Worm (Caenorhabditis elegans) whole organism, mixed stage, embryonic: ENCODE results near the gene mig-18.
A peak's percentile ranks its signal among the peaks of the same experiment; 100 is the strongest.

Source experiments
- M03D4.4 ChIP-seq: sonication (generic microtip); optimal IDR thresholded peaks from 2 replicates; lab custom pipeline; 2017; ENCODE audit warnings: mild to moderate bottlenecking, missing genetic modification characterization, missing compliant biosample characterization
- bed-3 ChIP-seq: fragments of 200-800 bp; sonication (Bioruptor generic); optimal IDR thresholded peaks from 3 replicates; lab custom pipeline; 2018; ENCODE audit warnings: mild to moderate bottlenecking, missing genetic modification characterization, moderate library complexity, missing compliant biosample characterization
- ceh-43 ChIP-seq: fragments of 200-800 bp; sonication (Bioruptor generic); optimal IDR thresholded peaks from 2 replicates; lab custom pipeline; 2018; ENCODE audit warnings: mild to moderate bottlenecking, missing genetic modification characterization, moderate library complexity, missing compliant biosample characterization
- ceh-83 ChIP-seq: fragments of 200-800 bp; sonication (Bioruptor generic); optimal IDR thresholded peaks from 2 replicates; lab custom pipeline; 2018; ENCODE audit warnings: mild to moderate bottlenecking, missing genetic modification characterization, missing compliant biosample characterization
- ces-1 ChIP-seq: fragments of 150-350 bp; optimal IDR thresholded peaks from 2 replicates; lab custom pipeline; 2014; ENCODE audit warnings: missing biosample characterization, missing genetic modification reagents, missing genetic modification characterization
- cnd-1 ChIP-seq: fragments of 200-800 bp; sonication (Bioruptor generic); optimal IDR thresholded peaks from 2 replicates; lab custom pipeline; 2018; ENCODE audit warnings: mild to moderate bottlenecking, missing genetic modification characterization, missing compliant biosample characterization
- drap-1 ChIP-seq: fragments of 200-800 bp; sonication (Bioruptor generic); optimal IDR thresholded peaks from 3 replicates; lab custom pipeline; 2018; ENCODE audit warnings: mild to moderate bottlenecking, missing genetic modification characterization, missing compliant biosample characterization
- flh-1 ChIP-seq: fragments of 200-800 bp; sonication (Bioruptor generic); optimal IDR thresholded peaks from 2 replicates; lab custom pipeline; 2018; ENCODE audit warnings: mild to moderate bottlenecking, missing genetic modification characterization, moderate library complexity, missing compliant biosample characterization
- hlh-1 ChIP-seq: fragments of 150-350 bp; optimal IDR thresholded peaks from 2 replicates; lab custom pipeline; 2014; ENCODE audit warnings: missing biosample characterization, missing genetic modification reagents, missing genetic modification characterization
- lin-13 ChIP-seq: fragments of 150-350 bp; optimal IDR thresholded peaks from 2 replicates; lab custom pipeline; 2014; ENCODE audit warnings: missing biosample characterization, missing genetic modification characterization
- lin-32 ChIP-seq: fragments of 200-800 bp; sonication (Bioruptor generic); optimal IDR thresholded peaks from 2 replicates; lab custom pipeline; 2018; ENCODE audit warnings: mild to moderate bottlenecking, missing genetic modification characterization, missing compliant biosample characterization
- lsy-2 ChIP-seq: fragments of 150-350 bp; optimal IDR thresholded peaks from 2 replicates; lab custom pipeline; 2014; ENCODE audit warnings: missing biosample characterization, missing genetic modification characterization
- mab-5 ChIP-seq: fragments of 150-350 bp; optimal IDR thresholded peaks from 2 replicates; lab custom pipeline; 2014; ENCODE audit warnings: missing biosample characterization, missing genetic modification characterization
- mep-1 ChIP-seq: fragments of 150-350 bp; optimal IDR thresholded peaks from 2 replicates; lab custom pipeline; 2017; ENCODE audit warnings: missing biosample characterization, missing genetic modification reagents, missing genetic modification characterization, inconsistent platforms
- mls-2 ChIP-seq: sonication (generic microtip); optimal IDR thresholded peaks from 2 replicates; lab custom pipeline; 2016; ENCODE audit warnings: mild to moderate bottlenecking, missing genetic modification characterization, moderate library complexity, missing compliant biosample characterization
- nhr-2 ChIP-seq: fragments of 150-350 bp; optimal IDR thresholded peaks from 2 replicates; lab custom pipeline; 2014; ENCODE audit warnings: missing biosample characterization, missing genetic modification characterization
- nhr-237 ChIP-seq: fragments of 150-350 bp; optimal IDR thresholded peaks from 2 replicates; lab custom pipeline; 2014; ENCODE audit warnings: missing biosample characterization, missing genetic modification characterization
- nhr-28 ChIP-seq: fragments of 150-350 bp; optimal IDR thresholded peaks from 2 replicates; lab custom pipeline; 2014; ENCODE audit warnings: missing biosample characterization, missing genetic modification characterization
- nhr-76 ChIP-seq: sonication (generic microtip); optimal IDR thresholded peaks from 2 replicates; lab custom pipeline; 2017; ENCODE audit warnings: missing biosample characterization, missing genetic modification characterization
- pha-4 ChIP-seq: fragments of 150-350 bp; optimal IDR thresholded peaks from 2 replicates; lab custom pipeline; 2018; ENCODE audit warnings: missing biosample characterization, missing genetic modification reagents, missing genetic modification characterization
- sem-2 ChIP-seq: fragments of 200-800 bp; sonication (Bioruptor generic); optimal IDR thresholded peaks from 2 replicates; lab custom pipeline; 2018; ENCODE audit warnings: mild to moderate bottlenecking, missing genetic modification characterization, missing compliant biosample characterization
- snpc-4 ChIP-seq: fragments of 150-350 bp; optimal IDR thresholded peaks from 2 replicates; lab custom pipeline; 2014; ENCODE audit warnings: missing biosample characterization, missing genetic modification characterization
- tbx-8 ChIP-seq: fragments of 200-800 bp; sonication (Bioruptor generic); optimal IDR thresholded peaks from 2 replicates; lab custom pipeline; 2018; ENCODE audit warnings: mild to moderate bottlenecking, missing genetic modification characterization, moderate library complexity, missing compliant biosample characterization
- unc-120 ChIP-seq: sonication (generic microtip); optimal IDR thresholded peaks from 2 replicates; lab custom pipeline; 2017; ENCODE audit warnings: missing genetic modification characterization, missing compliant biosample characterization; ENCODE audit not compliant: poor library complexity, severe bottlenecking
- unc-39 ChIP-seq: fragments of 150-350 bp; optimal IDR thresholded peaks from 2 replicates; lab custom pipeline; 2014; ENCODE audit warnings: missing biosample characterization, missing genetic modification characterization
- unc-62 ChIP-seq: fragments of 150-350 bp; optimal IDR thresholded peaks from 2 replicates; lab custom pipeline; 2014; ENCODE audit warnings: missing biosample characterization, missing genetic modification reagents, missing genetic modification characterization
- zip-8 ChIP-seq: fragments of 150-350 bp; optimal IDR thresholded peaks from 2 replicates; lab custom pipeline; 2014; ENCODE audit warnings: missing biosample characterization, missing genetic modification characterization
- ztf-11 ChIP-seq: fragments of 150-350 bp; optimal IDR thresholded peaks from 2 replicates; lab custom pipeline; 2014; ENCODE audit warnings: missing biosample characterization, missing genetic modification characterization

mig-18 gene

DNA sequence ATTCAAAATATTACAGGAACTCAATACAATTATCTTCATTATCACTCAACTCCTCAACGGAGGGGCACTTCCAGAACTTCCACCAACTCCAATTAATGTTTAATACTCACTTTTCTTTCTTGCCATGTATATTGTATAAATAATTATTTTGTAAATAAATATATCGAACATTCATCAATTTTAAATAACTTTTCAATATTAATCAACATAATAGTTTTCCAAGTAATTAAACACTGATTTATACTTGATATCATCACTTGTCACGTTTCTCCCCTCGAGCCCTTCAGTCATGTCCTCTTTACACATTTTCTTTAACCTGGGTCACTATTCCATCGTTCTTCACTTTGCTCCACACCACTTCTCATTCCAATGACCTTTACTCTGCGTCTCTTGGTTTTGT lies at the start of gene mig-18:
Gene mig-18 (plus strand): TSS at position 301 of the 400 bp plus-strand sequence.
- TF ChIP-seq nhr-2 = no peak
- TF ChIP-seq, all 35 proteins: peak for 0

DNA sequence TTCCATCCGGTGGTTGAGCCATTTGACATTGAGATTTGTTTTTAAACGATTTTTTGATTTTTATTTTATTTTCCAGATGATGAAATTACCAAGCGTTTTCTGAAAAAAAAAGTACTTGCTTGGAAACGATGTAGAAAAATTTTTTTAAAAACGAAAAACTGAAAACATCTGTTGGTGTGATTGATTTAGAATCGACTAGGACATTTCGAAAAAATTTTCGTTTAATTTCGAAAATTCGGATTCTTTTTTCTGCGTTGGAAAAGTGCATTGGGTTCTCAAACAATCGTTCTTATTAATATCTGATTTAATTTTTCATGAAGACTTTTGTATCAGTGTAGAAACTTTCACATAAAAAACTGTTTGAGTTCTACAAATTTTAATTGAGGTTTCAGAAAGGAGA lies 43.8 kb upstream of the mig-18 start, which contains the start of gene F53A2.9:
Gene F53A2.9 (minus strand): TSS at position 101 of the 400 bp plus-strand sequence.
- TF ChIP-seq sem-2 (GFP tag; lab: Kevin White, UChicago) (no peak), ceh-43 (GFP tag; lab: Kevin White, UChicago) (no peak), nhr-28 (no peak)

DNA sequence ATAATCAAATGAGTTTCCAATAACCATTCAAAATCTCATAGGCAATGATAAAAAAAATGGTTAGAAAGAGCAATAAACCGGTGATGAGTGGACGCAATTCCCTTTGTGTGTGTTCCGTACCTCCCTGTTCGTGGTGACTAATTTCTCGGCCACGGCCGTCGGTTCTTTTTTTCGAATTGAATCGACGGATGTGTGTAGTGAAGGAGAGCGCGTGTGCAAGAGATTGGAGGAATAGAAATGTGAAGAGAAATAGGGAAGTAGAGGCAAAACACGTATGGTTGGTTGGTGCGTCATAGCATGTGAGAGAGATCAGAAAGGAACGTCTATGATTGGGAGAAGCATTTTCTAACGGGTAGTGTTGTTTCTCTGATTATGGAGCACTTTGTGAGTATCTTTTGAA lies 43.2 kb upstream of the mig-18 start:
- TF ChIP-seq M03D4.4 (tag; lab: Kevin White, UChicago) (no peak), unc-120 (tag; lab: Kevin White, UChicago) (peak; percentile 29), mep-1 (tag; lab: Kevin White, UChicago) (peak; percentile 45), zip-8 (tag; lab: Kevin White, UChicago) (no peak), ces-1 (GFP tag; lab: Kevin White, UChicago) (peak; percentile 29)

DNA sequence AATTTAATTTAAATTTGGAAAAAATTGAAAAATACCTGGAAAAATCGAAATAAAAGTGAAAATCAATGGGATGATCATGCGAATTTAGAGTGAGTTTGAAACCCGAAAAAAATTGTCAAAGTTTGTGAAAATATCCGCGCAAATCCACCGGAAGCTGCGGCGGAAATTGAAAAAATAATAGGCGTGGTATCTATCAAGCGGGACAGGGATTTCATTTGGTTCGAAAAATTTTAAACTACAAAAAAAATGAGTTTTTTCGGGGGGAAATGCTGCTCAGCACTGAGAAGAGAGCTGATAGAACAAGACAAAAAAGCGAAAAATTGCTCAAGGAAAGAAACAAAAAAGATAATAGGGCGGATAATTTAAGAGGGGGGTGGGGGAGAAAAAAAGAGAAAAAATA lies 32.1 kb upstream of the mig-18 start, which contains the start of gene T03F6.9:
Gene T03F6.9 (minus strand): TSS at position 101 of the 400 bp plus-strand sequence.
- TF ChIP-seq mab-5 (tag; lab: Kevin White, UChicago) = no peak

DNA sequence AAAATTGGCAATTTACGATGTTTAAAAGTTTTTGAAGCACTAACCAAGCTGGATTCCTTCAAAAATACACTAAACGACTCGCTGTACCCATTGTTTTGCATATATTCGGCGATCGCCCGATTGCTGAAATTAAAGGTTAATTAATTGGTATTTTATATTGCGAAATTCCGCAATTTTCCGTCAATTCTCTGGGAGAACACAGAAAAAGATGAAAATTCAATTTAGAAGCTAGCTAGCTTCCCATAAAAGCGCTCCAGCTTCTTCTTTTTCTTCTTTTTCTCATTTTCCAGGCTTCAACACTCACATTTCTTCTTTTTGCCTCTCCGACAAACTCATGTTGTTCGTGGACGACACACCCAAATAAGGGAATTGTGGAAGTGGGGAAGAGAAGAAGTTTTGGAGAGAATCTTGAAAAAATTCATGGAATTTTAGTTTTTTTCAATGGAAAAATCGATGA lies 26.7 kb upstream of the mig-18 start, which contains the start of gene lis-1:
Gene lis-1 (minus strand): TSS at position 407 of the 457 bp plus-strand sequence.
- TF ChIP-seq ces-1 (GFP tag; lab: Kevin White, UChicago) (peak; percentile 87), lin-13 (tag; lab: Kevin White, UChicago) (no peak), zip-8 (tag; lab: Kevin White, UChicago) (no peak), unc-62 (GFP tag; lab: Kevin White, UChicago) (no peak)

DNA sequence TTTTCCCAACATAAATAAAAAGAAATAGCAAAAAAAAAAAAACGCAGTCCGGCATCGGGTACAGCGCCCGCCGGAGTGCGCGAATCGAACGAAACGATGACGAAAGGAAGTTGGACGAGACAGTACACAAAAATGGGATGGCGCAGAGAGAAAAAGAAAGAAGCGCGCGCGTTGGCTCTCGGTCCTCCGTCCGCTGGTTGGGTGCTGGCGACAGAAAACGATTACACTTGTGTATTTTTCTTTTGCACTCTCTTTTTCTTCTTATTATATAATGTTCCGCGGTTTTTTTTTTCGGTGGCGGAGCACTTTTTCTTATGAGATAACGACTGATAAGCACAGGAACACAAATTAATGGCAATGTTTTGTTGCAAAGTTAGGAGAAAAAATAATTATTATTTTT lies 25.8 kb upstream of the mig-18 start:
- TF ChIP-seq lin-13 (tag; lab: Kevin White, UChicago) = no peak
- no peak for TF ChIP-seq hlh-1 (tag; lab: Kevin White, UChicago)
- no peak for TF ChIP-seq lin-32 (GFP tag; lab: Kevin White, UChicago)
- TF ChIP-seq drap-1 (GFP tag; lab: Kevin White, UChicago) = no peak
- no peak for TF ChIP-seq nhr-76 (tag; lab: Kevin White, UChicago)
- no peak for TF ChIP-seq unc-120 (tag; lab: Kevin White, UChicago)
- TF ChIP-seq M03D4.4 (tag; lab: Kevin White, UChicago) = no peak
- TF ChIP-seq nhr-28 = no peak
- TF ChIP-seq unc-39 (tag; lab: Kevin White, UChicago) = no peak
- no peak for TF ChIP-seq bed-3 (GFP tag; lab: Kevin White, UChicago)

DNA sequence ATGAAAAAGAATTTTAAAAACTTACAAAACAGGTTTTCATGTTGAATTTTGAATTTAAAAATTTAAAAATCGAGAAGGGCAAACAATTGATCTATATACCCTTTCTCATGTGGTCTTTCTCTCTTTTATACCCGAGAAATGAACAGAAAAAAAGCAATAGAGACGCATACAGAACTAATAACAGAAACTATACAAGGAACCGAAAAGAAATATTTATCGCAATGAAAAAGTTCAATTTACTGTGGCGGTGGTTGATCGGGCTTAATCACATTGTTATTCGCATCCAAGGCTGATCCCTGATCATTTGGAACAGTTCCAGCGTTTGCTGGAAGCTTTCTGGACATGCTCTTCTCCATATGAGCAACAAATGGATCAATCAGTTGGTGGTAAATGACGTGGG lies 24.8 kb upstream of the mig-18 start, which contains the start of gene T03F6.10:
Gene T03F6.10 (minus strand): TSS at position 101 of the 400 bp plus-strand sequence.
- TF ChIP-seq mab-5 (tag; lab: Kevin White, UChicago) (no peak), hlh-1 (tag; lab: Kevin White, UChicago) (no peak), tbx-8 (no peak), unc-120 (tag; lab: Kevin White, UChicago) (no peak), snpc-4 (tag; lab: Kevin White, UChicago) (no peak), nhr-237 (no peak), cnd-1 (tag; lab: Kevin White, UChicago) (no peak), ces-1 (GFP tag; lab: Kevin White, UChicago) (no peak), lin-32 (GFP tag; lab: Kevin White, UChicago) (no peak), pha-4 (tag; lab: Kevin White, UChicago) (no peak), nhr-2 (no peak), drap-1 (GFP tag; lab: Kevin White, UChicago) (no peak), ztf-11 (tag; lab: Kevin White, UChicago) (no peak), ceh-83 (no peak), zip-8 (tag; lab: Kevin White, UChicago) (no peak), flh-1 (no peak), mep-1 (tag; lab: Kevin White, UChicago) (no peak), lsy-2 (tag; lab: Kevin White, UChicago) (no peak), sem-2 (GFP tag; lab: Kevin White, UChicago) (no peak), mls-2 (tag; lab: Kevin White, UChicago) (no peak)
